Worm (Caenorhabditis elegans): ENCODE measurements around the gene cdk-12.

DNA sequence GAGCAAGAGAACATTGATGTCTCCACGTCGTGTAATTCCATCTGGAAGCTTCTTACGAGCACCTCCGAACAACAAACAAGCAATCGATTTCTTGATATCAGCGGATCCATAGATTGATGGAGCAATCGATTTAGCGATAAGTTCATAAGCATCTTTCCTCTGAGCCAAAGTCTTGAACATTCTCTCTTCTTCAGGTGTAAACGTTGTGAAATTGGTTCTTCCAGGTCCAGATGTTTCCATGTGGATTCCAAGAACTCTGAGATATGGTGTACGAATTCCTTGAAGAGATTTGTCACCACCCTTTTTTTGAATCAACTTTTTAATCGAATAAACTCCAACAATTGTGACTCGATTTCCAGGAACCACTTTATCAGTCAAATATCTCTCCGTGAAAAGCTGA is 42.8 kb upstream of the cdk-12 start:
- TF ChIP-seq ama-1 (optimal IDR thresholded peaks at IDR 0.05) (no peak), tra-4 (tag; optimal IDR thresholded peaks at IDR 0.05) (no peak), F13C5.2 (tag; optimal IDR thresholded peaks at IDR 0.05) (no peak), ceh-36 (tag; optimal IDR thresholded peaks at IDR 0.05) (no peak), scrt-1 (GFP tag; IDR thresholded peaks at IDR 0.05) (no peak), tbx-11 (GFP tag; IDR thresholded peaks at IDR 0.05) (no peak), sea-1 (GFP tag; conservative IDR thresholded peaks at IDR 0.05) (no peak), hnd-1 (tag; optimal IDR thresholded peaks at IDR 0.05) (no peak), flt-1 (GFP tag; IDR thresholded peaks at IDR 0.05) (no peak), pes-1 (GFP tag; IDR thresholded peaks at IDR 0.05) (no peak), ets-7 (tag; optimal IDR thresholded peaks at IDR 0.05) (no peak), hmg-4 (GFP tag; optimal IDR thresholded peaks at IDR 0.05) (no peak), B0310.2 (tag; optimal IDR thresholded peaks at IDR 0.05) (no peak), hmbx-1 (tag; optimal IDR thresholded peaks at IDR 0.05) (no peak)

All from whole organism, early embryonic.